Worm (Caenorhabditis elegans): ENCODE measurements around the gene F42E8.1.

- no peak for TF ChIP-seq unc-62 (GFP tag; optimal IDR thresholded peaks at IDR 0.05)
- TF ChIP-seq unc-55 (GFP tag; optimal IDR thresholded peaks at IDR 0.05) = no peak
- no peak for TF ChIP-seq lin-39 (tag; optimal IDR thresholded peaks at IDR 0.05)
- no peak for TF ChIP-seq aly-2 (tag; optimal IDR thresholded peaks at IDR 0.05)
- no peak for TF ChIP-seq lin-11 (tag; optimal IDR thresholded peaks at IDR 0.05)
- no peak for TF ChIP-seq nhr-10 (tag; optimal IDR thresholded peaks at IDR 0.05)
- TF ChIP-seq blmp-1 (tag; optimal IDR thresholded peaks at IDR 0.05; ENCODE audit: insufficient read depth) = no peak
- no peak for TF ChIP-seq fos-1 (tag; optimal IDR thresholded peaks at IDR 0.05)
- no peak for TF ChIP-seq nhr-25 (tag; optimal IDR thresholded peaks at IDR 0.05)
- TF ChIP-seq unc-39 (tag; optimal IDR thresholded peaks at IDR 0.05) = no peak
- TF ChIP-seq peb-1 (tag; optimal IDR thresholded peaks at IDR 0.05) = no peak
- no peak for TF ChIP-seq mdl-1 (tag; optimal IDR thresholded peaks at IDR 0.05)
These were observed 2.2 kb downstream of the F42E8.1 start for ce11 chrV:13064164-13064563.
